Fruit fly (Drosophila melanogaster) whole organism, prepupa: ENCODE data around the gene CG14439.

ENCODE experiments used
- Blimp-1 ChIP-seq: fragments of 200-800 bp; sonication (Bioruptor generic); optimal IDR thresholded peaks from 3 replicates; lab custom pipeline; 2017; ENCODE audit warnings: missing biosample characterization, missing genetic modification characterization, mild to moderate bottlenecking, moderate library complexity, missing genetic modification reagents
- CG10631 ChIP-seq: fragments of 200-800 bp; sonication (Bioruptor generic); optimal IDR thresholded peaks from 2 replicates; lab custom pipeline; 2016; ENCODE audit warnings: missing biosample characterization, missing genetic modification characterization
- CG10669 ChIP-seq: fragments of 200-800 bp; sonication (Bioruptor generic); optimal IDR thresholded peaks from 3 replicates; lab custom pipeline; 2018; ENCODE audit warnings: missing biosample characterization, mild to moderate bottlenecking, missing genetic modification characterization, moderate library complexity
- CG11294 ChIP-seq: fragments of 200-800 bp; sonication (Bioruptor generic); IDR thresholded peaks from 2 replicates; pipeline ENCODE4 v1.3.6; 2022; ENCODE audit warnings: missing biosample characterization, missing genetic modification characterization
- CG11762 ChIP-seq: fragments of 200-800 bp; sonication (Bioruptor generic); optimal IDR thresholded peaks from 3 replicates; lab custom pipeline; 2016; ENCODE audit warnings: missing biosample characterization, missing genetic modification characterization; ENCODE audit not compliant: insufficient read depth
- CG11902 ChIP-seq: fragments of 200-800 bp; sonication (Bioruptor generic); optimal IDR thresholded peaks from 3 replicates; lab custom pipeline; 2016; ENCODE audit warnings: missing biosample characterization, missing genetic modification characterization
- CG16779 ChIP-seq: fragments of 200-800 bp; sonication (Bioruptor generic); optimal IDR thresholded peaks from 3 replicates; lab custom pipeline; 2017; ENCODE audit warnings: missing biosample characterization, mild to moderate bottlenecking, missing genetic modification characterization
- CG3032 ChIP-seq: fragments of 200-800 bp; optimal IDR thresholded peaks from 2 replicates; lab custom pipeline; 2019; ENCODE audit warnings: missing biosample characterization, mild to moderate bottlenecking, missing genetic modification characterization, moderate library complexity
- CG31627 ChIP-seq: fragments of 200-800 bp; sonication (Bioruptor generic); optimal IDR thresholded peaks from 3 replicates; lab custom pipeline; 2016; ENCODE audit warnings: missing biosample characterization, missing genetic modification characterization
- CG34406 ChIP-seq: fragments of 200-800 bp; sonication (Bioruptor generic); optimal IDR thresholded peaks from 3 replicates; lab custom pipeline; 2016; ENCODE audit warnings: missing biosample characterization, missing genetic modification characterization
- CG3919 ChIP-seq: fragments of 200-800 bp; sonication (Bioruptor generic); optimal IDR thresholded peaks from 3 replicates; lab custom pipeline; 2016; ENCODE audit warnings: missing biosample characterization, missing genetic modification characterization
- CG4318 ChIP-seq: fragments of 200-800 bp; sonication (Bioruptor generic); optimal IDR thresholded peaks from 3 replicates; lab custom pipeline; 2017; ENCODE audit warnings: missing biosample characterization, mild to moderate bottlenecking, missing genetic modification characterization
- CG6276 ChIP-seq: fragments of 200-800 bp; sonication (Bioruptor generic); optimal IDR thresholded peaks from 2 replicates; lab custom pipeline; 2017; ENCODE audit warnings: missing biosample characterization, mild to moderate bottlenecking, missing genetic modification characterization
- CG6792 ChIP-seq: fragments of 200-800 bp; sonication (Bioruptor generic); optimal IDR thresholded peaks from 3 replicates; lab custom pipeline; 2016; ENCODE audit warnings: missing biosample characterization, missing genetic modification characterization
- CG6808 ChIP-seq: fragments of 200-800 bp; sonication (Bioruptor generic); optimal IDR thresholded peaks from 3 replicates; lab custom pipeline; 2017; ENCODE audit warnings: missing biosample characterization, missing genetic modification characterization, mild to moderate bottlenecking, moderate library complexity, missing genetic modification reagents
- CG6854 ChIP-seq: fragments of 200-800 bp; sonication (Bioruptor generic); optimal IDR thresholded peaks from 2 replicates; lab custom pipeline; 2017; ENCODE audit warnings: missing biosample characterization, mild to moderate bottlenecking, missing genetic modification characterization
- CG7368 ChIP-seq: fragments of 200-800 bp; sonication (Bioruptor generic); optimal IDR thresholded peaks from 3 replicates; lab custom pipeline; 2016; ENCODE audit warnings: missing biosample characterization, missing genetic modification characterization
- CG8119 ChIP-seq: fragments of 200-800 bp; sonication (Bioruptor generic); IDR thresholded peaks from 3 replicates; pipeline ENCODE4 v1.3.6; 2022; ENCODE audit warnings: missing biosample characterization, missing genetic modification characterization
- CG8319 ChIP-seq: fragments of 200-800 bp; sonication (Bioruptor generic); optimal IDR thresholded peaks from 3 replicates; lab custom pipeline; 2016; ENCODE audit warnings: missing biosample characterization, missing genetic modification characterization
- CG9139 ChIP-seq: fragments of 200-800 bp; sonication (Bioruptor generic); optimal IDR thresholded peaks from 3 replicates; lab custom pipeline; 2017; ENCODE audit warnings: missing biosample characterization, mild to moderate bottlenecking, missing genetic modification characterization
- Eip75B ChIP-seq: fragments of 200-800 bp; sonication (Bioruptor generic); optimal IDR thresholded peaks from 3 replicates; lab custom pipeline; 2016; ENCODE audit warnings: missing biosample characterization, missing genetic modification characterization
- Eip78C ChIP-seq: fragments of 200-800 bp; sonication (Bioruptor generic); peaks from one replicate; lab custom pipeline; 2016; ENCODE audit warnings: missing biosample characterization, missing genetic modification characterization
- Eip93F ChIP-seq: fragments of 200-800 bp; sonication (Bioruptor generic); optimal IDR thresholded peaks from 2 replicates; lab custom pipeline; 2016; ENCODE audit warnings: missing biosample characterization, mild to moderate bottlenecking, missing genetic modification characterization
- Ets21C ChIP-seq: fragments of 200-800 bp; sonication (Bioruptor generic); optimal IDR thresholded peaks from 3 replicates; lab custom pipeline; 2016; ENCODE audit warnings: missing biosample characterization, missing genetic modification characterization
- Ets96B ChIP-seq: fragments of 200-800 bp; optimal IDR thresholded peaks from 2 replicates; lab custom pipeline; 2019; ENCODE audit warnings: missing biosample characterization, mild to moderate bottlenecking, missing genetic modification characterization, moderate library complexity
- Gug ChIP-seq: fragments of 200-800 bp; sonication (Bioruptor generic); IDR thresholded peaks from 2 replicates; pipeline ENCODE4 v1.3.6; 2022; ENCODE audit warnings: missing biosample characterization, missing genetic modification characterization
- Hr39 ChIP-seq: fragments of 200-800 bp; sonication (Bioruptor generic); optimal IDR thresholded peaks from 2 replicates; lab custom pipeline; 2016; ENCODE audit warnings: missing biosample characterization, missing genetic modification characterization
- Met ChIP-seq: fragments of 200-800 bp; sonication (Bioruptor generic); optimal IDR thresholded peaks from 3 replicates; lab custom pipeline; 2016; ENCODE audit warnings: missing biosample characterization, missing genetic modification characterization
- OdsH ChIP-seq: fragments of 200-800 bp; sonication (Bioruptor generic); optimal IDR thresholded peaks from 3 replicates; lab custom pipeline; 2016; ENCODE audit warnings: missing biosample characterization, missing genetic modification characterization
- Sox102F ChIP-seq: fragments of 200-800 bp; sonication (Bioruptor generic); optimal IDR thresholded peaks from 2 replicates; lab custom pipeline; 2016; ENCODE audit warnings: missing biosample characterization, mild to moderate bottlenecking, missing genetic modification characterization
- Sox14 ChIP-seq: fragments of 200-800 bp; sonication (Bioruptor generic); optimal IDR thresholded peaks from 3 replicates; lab custom pipeline; 2016; ENCODE audit warnings: missing biosample characterization, missing genetic modification characterization
- Sox15 ChIP-seq: fragments of 200-800 bp; sonication (Bioruptor generic); optimal IDR thresholded peaks from 3 replicates; lab custom pipeline; 2016; ENCODE audit warnings: missing biosample characterization, missing genetic modification characterization
- achi ChIP-seq: fragments of 200-800 bp; sonication (Bioruptor generic); optimal IDR thresholded peaks from 3 replicates; lab custom pipeline; 2016; ENCODE audit warnings: missing biosample characterization, missing genetic modification characterization
- acj6 ChIP-seq: fragments of 200-800 bp; sonication (Bioruptor generic); optimal IDR thresholded peaks from 3 replicates; lab custom pipeline; 2016; ENCODE audit warnings: missing biosample characterization, missing genetic modification characterization
- cyc ChIP-seq: fragments of 200-800 bp; sonication (Bioruptor generic); optimal IDR thresholded peaks from 3 replicates; lab custom pipeline; 2016; ENCODE audit warnings: missing biosample characterization, missing genetic modification characterization
- dsx ChIP-seq: fragments of 200-800 bp; optimal IDR thresholded peaks from 3 replicates; lab custom pipeline; 2019; ENCODE audit warnings: missing biosample characterization, mild to moderate bottlenecking, missing genetic modification characterization, moderate library complexity; ENCODE audit not compliant: poor library complexity, severe bottlenecking
- eg ChIP-seq: fragments of 200-800 bp; sonication (Bioruptor generic); IDR thresholded peaks from 3 replicates; pipeline ENCODE4 v1.3.6; 2022; ENCODE audit warnings: missing biosample characterization, missing genetic modification characterization
- esn ChIP-seq: fragments of 200-800 bp; sonication (Bioruptor generic); optimal IDR thresholded peaks from 2 replicates; lab custom pipeline; 2016; ENCODE audit warnings: missing biosample characterization, mild to moderate bottlenecking, missing genetic modification characterization, moderate library complexity
- fd59A ChIP-seq: fragments of 200-800 bp; sonication (Bioruptor generic); optimal IDR thresholded peaks from 2 replicates; lab custom pipeline; 2017; ENCODE audit warnings: missing biosample characterization, mild to moderate bottlenecking, missing genetic modification characterization, missing genetic modification reagents
- fd85E ChIP-seq: fragments of 200-800 bp; sonication (Bioruptor generic); optimal IDR thresholded peaks from 3 replicates; lab custom pipeline; 2016; ENCODE audit warnings: missing biosample characterization, missing genetic modification characterization
- fkh ChIP-seq: fragments of 200-800 bp; sonication (Bioruptor generic); optimal IDR thresholded peaks from 3 replicates; lab custom pipeline; 2017; ENCODE audit warnings: missing biosample characterization, mild to moderate bottlenecking, missing genetic modification characterization, moderate library complexity
- lz ChIP-seq: fragments of 200-800 bp; sonication (Bioruptor generic); optimal IDR thresholded peaks from 3 replicates; lab custom pipeline; 2016; ENCODE audit warnings: missing biosample characterization, missing genetic modification characterization
- net ChIP-seq: fragments of 200-800 bp; sonication (Bioruptor generic); optimal IDR thresholded peaks from 3 replicates; lab custom pipeline; 2016; ENCODE audit warnings: missing biosample characterization, missing genetic modification characterization
- pdm3 ChIP-seq: fragments of 200-800 bp; sonication (Bioruptor generic); optimal IDR thresholded peaks from 3 replicates; lab custom pipeline; 2016; ENCODE audit warnings: missing biosample characterization, missing genetic modification characterization
- svp ChIP-seq: fragments of 200-800 bp; sonication (Bioruptor generic); peaks from one replicate; lab custom pipeline; 2016; ENCODE audit warnings: missing biosample characterization, missing genetic modification characterization
- topi ChIP-seq: fragments of 200-800 bp; sonication (Bioruptor generic); optimal IDR thresholded peaks from 3 replicates; lab custom pipeline; 2016; ENCODE audit warnings: missing biosample characterization, missing genetic modification characterization
- vri ChIP-seq: fragments of 200-800 bp; sonication (Bioruptor generic); optimal IDR thresholded peaks from 3 replicates; lab custom pipeline; 2016; ENCODE audit warnings: missing biosample characterization, mild to moderate bottlenecking, missing genetic modification characterization

CG14439 gene

dm6 chrX:6776274-6776673 is 28.9 kb downstream of the CG14439 start:
- TF ChIP-seq svp (GFP tag; lab: Kevin White, UChicago) (peak; percentile 92), Sox15 (GFP tag; lab: Kevin White, UChicago) (no peak)

dm6 chrX:6776934-6777333 is 29.6 kb downstream of the CG14439 start:
- TF ChIP-seq CG9139 (GFP tag; lab: Kevin White, UChicago) (no peak), Ets21C (GFP tag; lab: Kevin White, UChicago) (no peak), Blimp-1 (GFP tag; lab: Kevin White, UChicago) (no peak), Eip93F (GFP tag; lab: Kevin White, UChicago) (no peak), Gug (no peak), CG11762 (GFP tag; lab: Kevin White, UChicago) (no peak), Eip75B (no peak), fkh (GFP tag; lab: Kevin White, UChicago) (no peak), Sox14 (no peak), CG11902 (GFP tag; lab: Kevin White, UChicago) (no peak), CG7368 (GFP tag; lab: Kevin White, UChicago) (no peak), net (GFP tag; lab: Kevin White, UChicago) (no peak), vri (GFP tag; lab: Kevin White, UChicago) (no peak), CG8119 (GFP tag; lab: Robert Waterston, UW) (no peak), Hr39 (GFP tag; lab: Kevin White, UChicago) (no peak), CG3919 (no peak), CG16779 (no peak), acj6 (GFP tag; lab: Kevin White, UChicago) (no peak), CG8319 (GFP tag; lab: Kevin White, UChicago) (no peak)

dm6 chrX:6777394-6777793 is 30.1 kb downstream of the CG14439 start:
- TF ChIP-seq CG4318 (GFP tag; lab: Kevin White, UChicago) (peak; percentile 72), CG6276 (GFP tag; lab: Kevin White, UChicago) (peak; percentile 68), CG8119 (GFP tag; lab: Robert Waterston, UW) (peak; percentile 83), Eip78C (peak; percentile 98), net (GFP tag; lab: Kevin White, UChicago) (peak; percentile 84), CG6854 (peak; percentile 70), CG11294 (GFP tag; lab: Robert Waterston, UW) (0 out of 2 replicates have a peak, but pooled peaks have one; percentile 25), CG6808 (peak; percentile 91), svp (GFP tag; lab: Kevin White, UChicago) (peak; percentile 94), CG8319 (GFP tag; lab: Kevin White, UChicago) (peak; percentile 71), lz (GFP tag; lab: Kevin White, UChicago) (peak; percentile 90), Gug (peak; percentile 56), CG10631 (peak; percentile 91), Met (GFP tag; lab: Kevin White, UChicago) (peak; percentile 91), topi (peak; percentile 93), pdm3 (GFP tag; lab: Kevin White, UChicago) (peak; percentile 89), CG3919 (peak; percentile 89), Ets96B (tag; lab: Kevin White, UChicago) (peak; percentile 95), CG31627 (GFP tag; lab: Kevin White, UChicago) (peak; percentile 89), CG34406 (GFP tag; lab: Kevin White, UChicago) (peak; percentile 84), fd85E (GFP tag; lab: Kevin White, UChicago) (peak; percentile 60), dsx (GFP tag; lab: Kevin White, UChicago) (peak; percentile 93), CG3032 (tag; lab: Kevin White, UChicago) (peak; percentile 93), fd59A (GFP tag; lab: Kevin White, UChicago) (peak; percentile 90), Sox102F (GFP tag; lab: Kevin White, UChicago) (peak; percentile 90), eg (GFP tag; lab: Robert Waterston, UW) (peak; percentile 51; the same call in 2 of the 3 replicates), Ets21C (GFP tag; lab: Kevin White, UChicago) (peak; percentile 86), CG6792 (peak; percentile 89), fkh (GFP tag; lab: Kevin White, UChicago) (no peak), OdsH (GFP tag; lab: Kevin White, UChicago) (peak; percentile 88), achi (GFP tag; lab: Kevin White, UChicago) (peak; percentile 88), Sox15 (GFP tag; lab: Kevin White, UChicago) (peak; percentile 75), Blimp-1 (GFP tag; lab: Kevin White, UChicago) (peak; percentile 58), Eip75B (peak; percentile 90), esn (peak; percentile 92), CG10669 (GFP tag; lab: Kevin White, UChicago) (peak; percentile 94), cyc (GFP tag; lab: Kevin White, UChicago) (peak; percentile 90)
